Fruit fly (Drosophila melanogaster) whole organism, wandering third instar larva: ENCODE results near the gene Ask1.

Experiments used
- Jra ChIP-seq: sonication (Bioruptor generic); optimal IDR thresholded peaks from 2 replicates; lab custom pipeline; 2016; ENCODE audit warnings: missing biosample characterization, missing genetic modification characterization
- Mio ChIP-seq: sonication (Bioruptor generic); optimal IDR thresholded peaks from 2 replicates; lab custom pipeline; 2016; ENCODE audit warnings: missing biosample characterization, missing genetic modification characterization
- dsf ChIP-seq: sonication (Bioruptor generic); optimal IDR thresholded peaks from 2 replicates; lab custom pipeline; 2016; ENCODE audit warnings: missing biosample characterization, missing genetic modification characterization, borderline replicate concordance
- fru ChIP-seq: fragments of 200-800 bp; sonication (Bioruptor generic); optimal IDR thresholded peaks from 3 replicates; lab custom pipeline; 2016; ENCODE audit warnings: missing biosample characterization, mild to moderate bottlenecking, missing genetic modification characterization
- h ChIP-seq: fragments of 200-800 bp; sonication (Bioruptor generic); optimal IDR thresholded peaks from 3 replicates; lab custom pipeline; 2016; ENCODE audit warnings: missing biosample characterization, mild to moderate bottlenecking, missing genetic modification characterization
- psq ChIP-seq: fragments of 200-800 bp; sonication (Bioruptor generic); optimal IDR thresholded peaks from 3 replicates; lab custom pipeline; 2017; ENCODE audit warnings: missing biosample characterization, mild to moderate bottlenecking, missing genetic modification characterization, moderate library complexity

dm6 chr3R:19833963-19834362 is 45.6 kb upstream of the Ask1 start:
- no peak for TF ChIP-seq psq
- TF ChIP-seq fru: no peak
- TF ChIP-seq h (GFP tag; lab: Kevin White, UChicago): no peak
- no peak for TF ChIP-seq Mio (GFP tag; lab: Kevin White, UChicago)
- no peak for TF ChIP-seq Jra (GFP tag; lab: Kevin White, UChicago)
- no peak for TF ChIP-seq dsf
